Worm (Caenorhabditis elegans) whole organism, young adult: ENCODE results near the gene F08H9.4.

ENCODE experiments used
- B0261.1 ChIP-seq: sonication (generic microtip); optimal IDR thresholded peaks from 2 replicates; lab custom pipeline; 2016; ENCODE audit warnings: mild to moderate bottlenecking, missing genetic modification characterization, moderate library complexity, missing compliant biosample characterization
- B0336.3 ChIP-seq: fragments of 200-800 bp; sonication (Bioruptor generic); IDR thresholded peaks from 2 replicates; pipeline ENCODE4 v1.3.6; 2022; ENCODE audit warnings: missing genetic modification characterization, missing compliant biosample characterization
- D2030.7 ChIP-seq: fragments of 200-800 bp; sonication (Bioruptor generic); IDR thresholded peaks from 2 replicates; pipeline ENCODE4 v1.3.6; 2022; ENCODE audit warnings: missing genetic modification reagents, missing genetic modification characterization, missing compliant biosample characterization
- F10E7.11 ChIP-seq: sonication (generic microtip); optimal IDR thresholded peaks from 2 replicates; lab custom pipeline; 2017; ENCODE audit warnings: mild to moderate bottlenecking, missing genetic modification characterization, moderate library complexity, missing compliant biosample characterization
- F23B12.7 ChIP-seq: sonication (generic microtip); optimal IDR thresholded peaks from 2 replicates; lab custom pipeline; 2017; ENCODE audit warnings: missing genetic modification characterization, mild to moderate bottlenecking, missing compliant biosample characterization, antibody characterized with exemption, moderate library complexity; ENCODE audit not compliant: insufficient read depth
- F37B4.10 ChIP-seq: fragments of 200-800 bp; sonication (Bioruptor generic); IDR thresholded peaks from 2 replicates; pipeline ENCODE4 v1.3.6; 2022; ENCODE audit warnings: missing genetic modification characterization, missing compliant biosample characterization
- F49E8.2 ChIP-seq: sonication (generic microtip); optimal IDR thresholded peaks from 3 replicates; lab custom pipeline; 2017; ENCODE audit warnings: missing genetic modification characterization, mild to moderate bottlenecking, missing compliant biosample characterization, antibody characterized with exemption, moderate library complexity; ENCODE audit not compliant: insufficient read depth
- F52B5.7 ChIP-seq: sonication (generic microtip); optimal IDR thresholded peaks from 2 replicates; lab custom pipeline; 2016; ENCODE audit warnings: mild to moderate bottlenecking, missing genetic modification characterization, missing compliant biosample characterization
- K12H6.12 ChIP-seq: fragments of 200-800 bp; sonication (Bioruptor generic); optimal IDR thresholded peaks from 2 replicates; lab custom pipeline; 2018; ENCODE audit warnings: mild to moderate bottlenecking, missing genetic modification characterization, missing compliant biosample characterization
- Y53F4B.3 ChIP-seq: fragments of 200-800 bp; sonication (Bioruptor generic); IDR thresholded peaks from 2 replicates; pipeline ENCODE4 v1.3.6; 2022; ENCODE audit warnings: missing genetic modification reagents, missing genetic modification characterization, missing compliant biosample characterization
- ZK185.1 ChIP-seq: sonication (generic microtip); optimal IDR thresholded peaks from 2 replicates; lab custom pipeline; 2016; ENCODE audit warnings: mild to moderate bottlenecking, missing genetic modification characterization, missing compliant biosample characterization; ENCODE audit not compliant: poor library complexity, severe bottlenecking
- atf-7 ChIP-seq: sonication (generic microtip); optimal IDR thresholded peaks from 2 replicates; lab custom pipeline; 2017; ENCODE audit warnings: mild to moderate bottlenecking, missing genetic modification characterization, missing compliant biosample characterization
- attf-3 ChIP-seq: fragments of 200-800 bp; sonication (Bioruptor generic); conservative IDR thresholded peaks from 2 replicates; pipeline ENCODE4 v1.3.6; 2022; ENCODE audit warnings: missing genetic modification reagents, missing genetic modification characterization, missing compliant biosample characterization
- ccch-3 ChIP-seq: fragments of 200-800 bp; sonication (Bioruptor generic); optimal IDR thresholded peaks from 2 replicates; lab custom pipeline; 2018; ENCODE audit warnings: mild to moderate bottlenecking, missing genetic modification characterization, missing compliant biosample characterization
- cebp-1 ChIP-seq, 2 experiments: fragments of 200-800 bp in 1 of 2; sonication (Bioruptor generic) in 1 of 2; sonication (generic microtip) in 1 of 2; IDR thresholded peaks in 1 of 2; optimal IDR thresholded peaks in 1 of 2; 2 replicates each; pipeline versions ENCODE4 v1.3.6 to Lab custom; 2017 to 2022; ENCODE audit warnings: missing compliant biosample characterization in 2 of 2, missing genetic modification characterization in 2 of 2, mild to moderate bottlenecking in 1 of 2, missing genetic modification reagents in 1 of 2, moderate library complexity in 1 of 2
- ceh-40 ChIP-seq: fragments of 200-800 bp; sonication (Bioruptor generic); IDR thresholded peaks from 2 replicates; pipeline ENCODE4 v1.3.6; 2022; ENCODE audit warnings: missing genetic modification characterization, missing compliant biosample characterization
- ceh-58 ChIP-seq: fragments of 200-800 bp; sonication (Bioruptor generic); IDR thresholded peaks from 2 replicates; pipeline ENCODE4 v1.3.6; 2022; ENCODE audit warnings: missing genetic modification characterization, missing compliant biosample characterization
- ceh-79 ChIP-seq: sonication (generic microtip); optimal IDR thresholded peaks from 2 replicates; lab custom pipeline; 2017; ENCODE audit warnings: mild to moderate bottlenecking, missing genetic modification characterization, missing compliant biosample characterization
- chd-7 ChIP-seq: sonication (generic microtip); optimal IDR thresholded peaks from 2 replicates; lab custom pipeline; 2016; ENCODE audit warnings: mild to moderate bottlenecking, missing genetic modification characterization, moderate library complexity, missing compliant biosample characterization
- dox-1 ChIP-seq: fragments of 200-800 bp; sonication (Bioruptor generic); IDR thresholded peaks from 2 replicates; pipeline ENCODE4 v1.3.6; 2022; ENCODE audit warnings: missing genetic modification reagents, missing genetic modification characterization, missing compliant biosample characterization
- dpff-1 ChIP-seq: sonication (generic microtip); optimal IDR thresholded peaks from 2 replicates; lab custom pipeline; 2017; ENCODE audit warnings: mild to moderate bottlenecking, missing genetic modification characterization, missing compliant biosample characterization
- egl-44 ChIP-seq: fragments of 200-800 bp; sonication (Bioruptor generic); IDR thresholded peaks from 2 replicates; pipeline ENCODE4 v1.3.6; 2022; ENCODE audit warnings: missing genetic modification reagents, missing genetic modification characterization, missing compliant biosample characterization
- fkh-3 ChIP-seq: sonication (generic microtip); optimal IDR thresholded peaks from 2 replicates; lab custom pipeline; 2016; ENCODE audit warnings: mild to moderate bottlenecking, missing genetic modification characterization, missing compliant biosample characterization
- gei-17 ChIP-seq: fragments of 200-800 bp; sonication (Bioruptor generic); optimal IDR thresholded peaks from 2 replicates; lab custom pipeline; 2018; ENCODE audit warnings: mild to moderate bottlenecking, missing genetic modification characterization, missing compliant biosample characterization
- hlh-12 ChIP-seq: sonication (generic microtip); optimal IDR thresholded peaks from 2 replicates; lab custom pipeline; 2016; ENCODE audit warnings: missing genetic modification characterization, missing compliant biosample characterization
- hmg-1.2 ChIP-seq: fragments of 200-800 bp; sonication (Bioruptor generic); IDR thresholded peaks from 2 replicates; pipeline ENCODE4 v1.3.6; 2022; ENCODE audit warnings: missing genetic modification reagents, missing genetic modification characterization, missing compliant biosample characterization
- hmg-20 ChIP-seq: fragments of 200-800 bp; sonication (Bioruptor generic); IDR thresholded peaks from 2 replicates; pipeline ENCODE4 v1.3.6; 2022; ENCODE audit warnings: missing genetic modification reagents, missing genetic modification characterization, missing compliant biosample characterization
- lag-1 ChIP-seq: fragments of 200-800 bp; sonication (Bioruptor generic); IDR thresholded peaks from 2 replicates; pipeline ENCODE4 v1.3.6; 2022; ENCODE audit warnings: missing genetic modification reagents, missing genetic modification characterization, missing compliant biosample characterization
- lin-26 ChIP-seq: fragments of 200-800 bp; sonication (Bioruptor generic); IDR thresholded peaks from 2 replicates; pipeline ENCODE4 v1.3.6; 2022; ENCODE audit warnings: missing genetic modification reagents, missing genetic modification characterization, missing compliant biosample characterization
- lin-35 ChIP-seq, 3 experiments: fragments of 150-350 bp in 2 of 3; sonication (generic microtip) in 1 of 3; optimal IDR thresholded peaks; 2 replicates each; lab custom pipeline; 2014 to 2018; ENCODE audit warnings: missing biosample characterization in 3 of 3, missing genetic modification characterization in 3 of 3, missing genetic modification reagents in 3 of 3
- lir-1 ChIP-seq: fragments of 200-800 bp; sonication (Bioruptor generic); conservative IDR thresholded peaks from 2 replicates; pipeline ENCODE4 v1.3.6; 2022; ENCODE audit warnings: missing genetic modification reagents, missing genetic modification characterization, missing compliant biosample characterization
- madf-3 ChIP-seq: fragments of 200-800 bp; sonication (Bioruptor generic); IDR thresholded peaks from 2 replicates; pipeline ENCODE4 v1.3.6; 2022; ENCODE audit warnings: missing genetic modification reagents, missing genetic modification characterization, missing compliant biosample characterization
- mxl-1 ChIP-seq: sonication (generic microtip); optimal IDR thresholded peaks from 2 replicates; lab custom pipeline; 2016; ENCODE audit warnings: missing genetic modification characterization, missing compliant biosample characterization
- nfya-2 ChIP-seq: fragments of 200-800 bp; sonication (Bioruptor generic); IDR thresholded peaks from 2 replicates; pipeline ENCODE4 v1.3.6; 2022; ENCODE audit warnings: missing genetic modification reagents, missing genetic modification characterization, missing compliant biosample characterization
- nfyb-1 ChIP-seq: fragments of 200-800 bp; sonication (Bioruptor generic); IDR thresholded peaks from 2 replicates; pipeline ENCODE4 v1.3.6; 2022; ENCODE audit warnings: missing genetic modification reagents, missing genetic modification characterization, missing compliant biosample characterization
- nhr-120 ChIP-seq: fragments of 200-800 bp; sonication (Bioruptor generic); IDR thresholded peaks from 2 replicates; pipeline ENCODE4 v1.3.6; 2022; ENCODE audit warnings: missing genetic modification characterization, missing compliant biosample characterization
- nhr-80 ChIP-seq: sonication (generic microtip); optimal IDR thresholded peaks from 2 replicates; lab custom pipeline; 2016; ENCODE audit warnings: missing genetic modification characterization, missing compliant biosample characterization
- xnd-1 ChIP-seq: sonication (generic microtip); optimal IDR thresholded peaks from 2 replicates; lab custom pipeline; 2016; ENCODE audit warnings: missing genotype, missing genetic modification reagents, missing genetic modification characterization, missing compliant biosample characterization
- ztf-22 ChIP-seq: fragments of 200-800 bp; sonication (Bioruptor generic); optimal IDR thresholded peaks from 2 replicates; lab custom pipeline; 2018; ENCODE audit warnings: mild to moderate bottlenecking, missing genetic modification characterization, moderate library complexity, missing compliant biosample characterization
- ztf-26 ChIP-seq: sonication (generic microtip); optimal IDR thresholded peaks from 2 replicates; lab custom pipeline; 2017; ENCODE audit warnings: missing genetic modification characterization, missing compliant biosample characterization

The F08H9.4 gene

ce11 chrV:14478979-14479378, 14.8 kb upstream of the F08H9.4 start, which contains the start of gene clec-55:
Gene clec-55, plus strand, starts transcription at chrV:14479279.
- TF ChIP-seq egl-44 (GFP tag; lab: Robert Waterston, UW) (no peak), dox-1 (GFP tag; lab: Robert Waterston, UW) (no peak), nhr-120 (GFP tag; lab: Robert Waterston, UW) (no peak), ceh-58 (GFP tag; lab: Robert Waterston, UW) (no peak), nfyb-1 (GFP tag; lab: Robert Waterston, UW) (no peak), ztf-26 (tag; lab: Kevin White, UChicago) (no peak), cebp-1 (GFP tag; IDR thresholded peaks at IDR 0.05; lab: Robert Waterston, UW) (no peak), cebp-1 (tag; optimal IDR thresholded peaks at IDR 0.05; lab: Kevin White, UChicago) (no peak), madf-3 (GFP tag; lab: Robert Waterston, UW) (no peak), ztf-22 (no peak), ccch-3 (GFP tag; lab: Kevin White, UChicago) (no peak), hmg-1.2 (GFP tag; lab: Robert Waterston, UW) (no peak), F52B5.7 (tag; lab: Kevin White, UChicago) (no peak), D2030.7 (GFP tag; lab: Robert Waterston, UW) (no peak), atf-7 (tag; lab: Kevin White, UChicago) (no peak), lin-26 (GFP tag; lab: Robert Waterston, UW) (no peak), xnd-1 (no peak), ceh-79 (no peak), hmg-20 (no peak)

DNA sequence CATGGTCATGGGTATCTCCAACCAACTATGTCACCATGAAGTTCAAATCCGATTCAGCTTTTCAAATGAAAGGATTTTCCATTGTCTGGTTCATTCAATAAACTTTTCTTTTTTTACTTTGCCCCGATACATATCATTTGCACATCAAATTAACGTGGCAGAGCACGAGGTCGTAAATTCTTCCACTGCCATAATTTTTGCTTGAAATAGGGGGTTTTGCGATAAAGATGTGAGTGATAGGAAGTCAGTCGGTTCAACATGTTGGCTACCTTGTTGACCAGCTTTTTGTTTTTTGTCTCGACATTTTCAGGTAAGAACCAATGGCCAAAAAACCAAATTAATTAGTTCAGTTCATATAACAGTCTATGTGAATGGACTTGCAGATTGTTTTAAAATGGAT, 12.5 kb upstream of the F08H9.4 start, which contains the start of gene clec-54:
clec-54 (plus strand) TSS at position 224 of the 400 bp plus-strand sequence.
- no peak for TF ChIP-seq mxl-1 (tag; lab: Kevin White, UChicago)
- peak; percentile 35 for TF ChIP-seq nhr-80

DNA sequence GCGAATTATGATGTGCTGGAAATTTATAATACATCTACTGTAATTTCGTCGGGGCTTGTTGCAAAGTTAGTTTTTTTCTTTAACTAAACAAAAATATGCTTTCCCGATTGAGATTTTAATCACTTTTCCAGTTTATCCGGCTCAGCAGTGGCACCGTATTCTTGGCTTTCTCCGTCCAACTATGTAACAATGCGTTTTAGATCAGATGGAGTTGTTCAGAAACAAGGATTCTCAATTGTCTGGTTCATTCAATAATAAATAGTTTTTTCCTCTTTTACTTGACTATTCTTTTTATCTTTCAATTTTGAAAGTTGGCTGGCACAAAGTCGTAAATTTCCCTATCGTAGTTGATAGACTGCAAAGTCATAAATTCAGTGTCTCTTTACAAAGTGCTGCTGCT, 9.9 kb upstream of the F08H9.4 start, which contains the start of gene clec-56:
clec-56 (plus strand) TSS at position 301 of the 400 bp plus-strand sequence.
- TF ChIP-seq attf-3 (no peak), nhr-80 (peak; percentile 24), D2030.7 (GFP tag; lab: Robert Waterston, UW) (no peak)

DNA sequence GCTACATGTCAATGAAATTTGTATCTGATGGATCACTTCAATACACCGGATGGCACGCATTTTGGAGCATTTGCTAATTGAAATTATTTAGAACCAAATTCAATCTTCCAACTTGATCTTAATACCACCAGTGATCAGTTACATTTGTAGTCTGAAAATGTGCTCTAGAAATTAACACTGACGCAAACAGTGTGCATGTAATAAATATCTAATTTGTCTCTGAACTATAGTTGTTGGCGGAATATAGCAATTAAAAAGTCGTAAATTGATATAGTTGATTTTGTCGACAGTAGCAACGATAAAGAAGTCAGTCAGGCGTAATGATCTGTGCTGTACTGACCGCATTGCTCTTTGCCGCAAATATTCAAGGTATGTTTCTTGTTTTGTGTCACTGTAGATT, 8.0 kb upstream of the F08H9.4 start, which contains the start of gene clec-227:
clec-227 (plus strand) TSS at position 301 of the 400 bp plus-strand sequence.
- TF ChIP-seq ceh-40 (GFP tag; lab: Robert Waterston, UW), result no peak
- TF ChIP-seq dpff-1 (tag; lab: Kevin White, UChicago), result no peak
- TF ChIP-seq lag-1 (GFP tag; lab: Robert Waterston, UW), result no peak
- no peak for TF ChIP-seq lin-35 (GFP tag; optimal IDR thresholded peaks at IDR 0.05; lab: Kevin White, UChicago)
- TF ChIP-seq Y53F4B.3, result no peak
- no peak for TF ChIP-seq chd-7 (tag; lab: Kevin White, UChicago)
- no peak for TF ChIP-seq lir-1
- TF ChIP-seq F37B4.10 (GFP tag; lab: Robert Waterston, UW), result no peak
- TF ChIP-seq nhr-120 (GFP tag; lab: Robert Waterston, UW), result no peak
- no peak for TF ChIP-seq F23B12.7 (tag; lab: Kevin White, UChicago)
- no peak for TF ChIP-seq F49E8.2
- TF ChIP-seq fkh-3 (tag; lab: Kevin White, UChicago), result no peak
- TF ChIP-seq hlh-12 (tag; lab: Kevin White, UChicago), result no peak
- TF ChIP-seq F10E7.11, result no peak
- no peak for TF ChIP-seq K12H6.12 (tag; lab: Kevin White, UChicago)
- TF ChIP-seq ZK185.1 (tag; lab: Kevin White, UChicago), result no peak
- no peak for TF ChIP-seq gei-17
- TF ChIP-seq B0261.1, result no peak
- TF ChIP-seq B0336.3 (GFP tag; lab: Robert Waterston, UW), result no peak
- TF ChIP-seq nfya-2 (GFP tag; lab: Robert Waterston, UW), result no peak
